Fruit fly (Drosophila melanogaster) whole organism, pupa: Measurements from ENCODE around the gene Nf1.

Experiments used
- CG10348 ChIP-seq: fragments of 200-800 bp; sonication (Bioruptor generic); IDR thresholded peaks from 2 replicates; pipeline ENCODE4 v1.3.6; 2022; ENCODE audit warnings: missing biosample characterization, missing genetic modification characterization
- CG12605 ChIP-seq: fragments of 200-800 bp; sonication (Bioruptor generic); IDR thresholded peaks from 2 replicates; pipeline ENCODE4 v1.3.6; 2022; ENCODE audit warnings: missing biosample characterization, missing genetic modification characterization
- CG13204 ChIP-seq: fragments of 200-800 bp; sonication (Bioruptor generic); optimal IDR thresholded peaks from 2 replicates; lab custom pipeline; 2018; ENCODE audit warnings: missing biosample characterization, mild to moderate bottlenecking, missing genetic modification characterization, moderate library complexity
- CG14655 ChIP-seq: fragments of 200-800 bp; sonication (Bioruptor generic); optimal IDR thresholded peaks from 3 replicates; lab custom pipeline; 2017; ENCODE audit warnings: mild to moderate bottlenecking, missing biosample characterization, missing genetic modification reagents, missing genetic modification characterization
- CG15710 ChIP-seq: fragments of 200-800 bp; sonication (Bioruptor generic); optimal IDR thresholded peaks from 2 replicates; lab custom pipeline; 2018; ENCODE audit warnings: missing biosample characterization, mild to moderate bottlenecking, missing genetic modification characterization, moderate library complexity
- CG17806 ChIP-seq: fragments of 200-800 bp; sonication (Bioruptor generic); optimal IDR thresholded peaks from 2 replicates; lab custom pipeline; 2018; ENCODE audit warnings: missing biosample characterization, mild to moderate bottlenecking, missing genetic modification characterization, moderate library complexity
- CG32121 ChIP-seq: fragments of 200-800 bp; sonication (Bioruptor generic); IDR thresholded peaks from 2 replicates; pipeline ENCODE4 v1.3.6; 2022; ENCODE audit warnings: missing biosample characterization, missing genetic modification characterization
- CG34367 ChIP-seq: fragments of 200-800 bp; sonication (Bioruptor generic); optimal IDR thresholded peaks from 2 replicates; lab custom pipeline; 2018; ENCODE audit warnings: missing biosample characterization, mild to moderate bottlenecking, missing genetic modification characterization
- CG4496 ChIP-seq: fragments of 200-800 bp; sonication (Bioruptor generic); IDR thresholded peaks from 3 replicates; pipeline ENCODE4 v1.3.6; 2022; ENCODE audit warnings: missing biosample characterization, missing genetic modification characterization
- CG8159 ChIP-seq: fragments of 200-800 bp; sonication (Bioruptor generic); optimal IDR thresholded peaks from 3 replicates; lab custom pipeline; 2018; ENCODE audit warnings: missing biosample characterization, mild to moderate bottlenecking, missing genetic modification characterization, moderate library complexity
- CG8301 ChIP-seq: fragments of 200-800 bp; sonication (Bioruptor generic); optimal IDR thresholded peaks from 2 replicates; lab custom pipeline; 2018; ENCODE audit warnings: missing biosample characterization, mild to moderate bottlenecking, missing genetic modification characterization
- CG9948 ChIP-seq: fragments of 200-800 bp; sonication (Bioruptor generic); optimal IDR thresholded peaks from 2 replicates; lab custom pipeline; 2018; ENCODE audit warnings: missing biosample characterization, mild to moderate bottlenecking, missing genetic modification characterization, moderate library complexity
- D1 ChIP-seq: fragments of 200-800 bp; sonication (Bioruptor generic); optimal IDR thresholded peaks from 2 replicates; lab custom pipeline; 2018; ENCODE audit warnings: missing biosample characterization, mild to moderate bottlenecking, missing genetic modification characterization, moderate library complexity
- EcR ChIP-seq: fragments of 200-800 bp; sonication (Bioruptor generic); optimal IDR thresholded peaks from 3 replicates; lab custom pipeline; 2019; ENCODE audit warnings: missing biosample characterization, missing genetic modification characterization, mild to moderate bottlenecking, moderate library complexity, missing genetic modification reagents
- Ets98B ChIP-seq: fragments of 200-800 bp; sonication (Bioruptor generic); IDR thresholded peaks from 2 replicates; pipeline ENCODE4 v1.3.6; 2022; ENCODE audit warnings: missing biosample characterization, missing genetic modification characterization
- Pif1A ChIP-seq: fragments of 200-800 bp; sonication (Bioruptor generic); optimal IDR thresholded peaks from 3 replicates; lab custom pipeline; 2016; ENCODE audit warnings: missing biosample characterization, missing genetic modification characterization
- Pif1B ChIP-seq: fragments of 200-800 bp; sonication (Bioruptor generic); optimal IDR thresholded peaks from 3 replicates; lab custom pipeline; 2016; ENCODE audit warnings: missing biosample characterization, missing genetic modification characterization
- Snoo ChIP-seq: fragments of 200-800 bp; sonication (Bioruptor generic); optimal IDR thresholded peaks from 3 replicates; lab custom pipeline; 2017; ENCODE audit warnings: missing biosample characterization, mild to moderate bottlenecking, missing genetic modification characterization, inconsistent platforms
- fd96Ca ChIP-seq: fragments of 200-800 bp; sonication (Bioruptor generic); IDR thresholded peaks from 3 replicates; pipeline ENCODE4 v1.3.6; 2022; ENCODE audit warnings: missing biosample characterization, missing genetic modification characterization
- gl ChIP-seq: fragments of 200-800 bp; sonication (Bioruptor generic); optimal IDR thresholded peaks from 2 replicates; lab custom pipeline; 2018; ENCODE audit warnings: missing biosample characterization, mild to moderate bottlenecking, missing genetic modification characterization
- rn ChIP-seq: fragments of 200-800 bp; sonication (Bioruptor generic); IDR thresholded peaks from 2 replicates; pipeline ENCODE4 v1.3.6; 2022; ENCODE audit warnings: missing biosample characterization, missing genetic modification characterization

The Nf1 gene

dm6 chr3R:26012801-26013663 lies 30.2 kb downstream of the Nf1 start:
- TF ChIP-seq CG14655 (peak; percentile 67), CG34367 (tag; lab: Kevin White, UChicago) (peak; percentile 54), D1 (tag; lab: Kevin White, UChicago) (peak; percentile 42), fd96Ca (0 out of 3 replicates have a peak, but pooled peaks have one; percentile 13), rn (GFP tag; lab: Robert Waterston, UW) (no peak), Pif1B (peak; percentile 18), CG32121 (GFP tag; lab: Robert Waterston, UW) (no peak), CG8301 (tag; lab: Kevin White, UChicago) (peak; percentile 66), CG8159 (peak; percentile 73), CG10348 (GFP tag; lab: Robert Waterston, UW) (no peak), gl (tag; lab: Kevin White, UChicago) (no peak), Ets98B (GFP tag; lab: Robert Waterston, UW) (no peak), CG17806 (tag; lab: Kevin White, UChicago) (peak; percentile 76), Pif1A (GFP tag; lab: Kevin White, UChicago) (peak; percentile 30), CG9948 (tag; lab: Kevin White, UChicago) (peak; percentile 68), CG15710 (peak; percentile 75), EcR (GFP tag; lab: Kevin White, UChicago) (peak; percentile 90), CG12605 (GFP tag; lab: Robert Waterston, UW) (no peak), CG13204 (peak; percentile 40), Snoo (tag; lab: Kevin White, UChicago) (peak; percentile 37), CG4496 (peak; percentile 65; the same call in 1 of the 3 replicates)

- TF ChIP-seq fd96Ca: no peak
- no peak for TF ChIP-seq CG8301 (tag; lab: Kevin White, UChicago)
- no peak for TF ChIP-seq CG4496
- TF ChIP-seq CG8159: no peak
- TF ChIP-seq EcR (GFP tag; lab: Kevin White, UChicago): no peak
- no peak for TF ChIP-seq CG17806 (tag; lab: Kevin White, UChicago)
- no peak for TF ChIP-seq CG32121 (GFP tag; lab: Robert Waterston, UW)
- TF ChIP-seq, all 21 proteins: peak for 0
These were observed 30.8 kb downstream of the Nf1 start for dm6 chr3R:26013664-26013948.

- TF ChIP-seq CG17806 (tag; lab: Kevin White, UChicago) (peak; percentile 16), CG8159 (peak; percentile 50), CG4496 (no peak), CG13204 (no peak), CG14655 (peak; percentile 25), EcR (GFP tag; lab: Kevin White, UChicago) (no peak), CG15710 (peak; percentile 1), Ets98B (GFP tag; lab: Robert Waterston, UW) (no peak), CG9948 (tag; lab: Kevin White, UChicago) (peak; percentile 25)
These were observed 31.5 kb downstream of the Nf1 start, which contains the start of gene Kaz-m1 for dm6 chr3R:26014262-26014833. Gene Kaz-m1, plus strand, starts transcription at chr3R:26014721.

- TF ChIP-seq CG10348 (GFP tag; lab: Robert Waterston, UW) (no peak), EcR (GFP tag; lab: Kevin White, UChicago) (peak; percentile 51), Ets98B (GFP tag; lab: Robert Waterston, UW) (peak; percentile 9; the same call in 1 of the 2 replicates)
These were observed 34.5 kb downstream of the Nf1 start for dm6 chr3R:26017294-26017770.

- TF ChIP-seq Pif1B (peak; percentile 86), CG4496 (peak; percentile 24; the same call in 1 of the 3 replicates), Pif1A (GFP tag; lab: Kevin White, UChicago) (peak; percentile 81), CG10348 (GFP tag; lab: Robert Waterston, UW) (no peak), CG12605 (GFP tag; lab: Robert Waterston, UW) (no peak), gl (tag; lab: Kevin White, UChicago) (peak; percentile 73), CG13204 (peak; percentile 74), CG9948 (tag; lab: Kevin White, UChicago) (peak; percentile 98), Snoo (tag; lab: Kevin White, UChicago) (peak; percentile 93), rn (GFP tag; lab: Robert Waterston, UW) (no peak), CG14655 (peak; percentile 89), CG34367 (tag; lab: Kevin White, UChicago) (peak; percentile 93), fd96Ca (peak; percentile 10; the same call in 1 of the 3 replicates), Ets98B (GFP tag; lab: Robert Waterston, UW) (no peak), CG15710 (peak; percentile 97), D1 (tag; lab: Kevin White, UChicago) (peak; percentile 96), CG32121 (GFP tag; lab: Robert Waterston, UW) (0 out of 2 replicates have a peak, but pooled peaks have one; percentile 24), EcR (GFP tag; lab: Kevin White, UChicago) (peak; percentile 83), CG17806 (tag; lab: Kevin White, UChicago) (peak; percentile 92), CG8159 (peak; percentile 98), CG8301 (tag; lab: Kevin White, UChicago) (peak; percentile 79)
These were observed 35.2 kb downstream of the Nf1 start for dm6 chr3R:26017771-26018731.
